Fruit fly (Drosophila melanogaster) whole organism, wandering third instar larva: ENCODE measurements around the gene PH4alphaEFB.

Experiments used
- CG32264 ChIP-seq: fragments of 200-800 bp; sonication (Bioruptor generic); optimal IDR thresholded peaks from 2 replicates; lab custom pipeline; 2016; ENCODE audit warnings: missing biosample characterization, missing genetic modification characterization
- CrebA ChIP-seq: fragments of 200-800 bp; sonication (Bioruptor generic); optimal IDR thresholded peaks from 2 replicates; lab custom pipeline; 2016; ENCODE audit warnings: missing biosample characterization, mild to moderate bottlenecking, missing genetic modification characterization, borderline replicate concordance
- GATAd ChIP-seq: sonication (Bioruptor generic); optimal IDR thresholded peaks from 2 replicates; lab custom pipeline; 2016; ENCODE audit warnings: missing biosample characterization, missing genetic modification characterization
- Hnf4 ChIP-seq: fragments of 200-800 bp; sonication (Bioruptor generic); optimal IDR thresholded peaks from 2 replicates; lab custom pipeline; 2016; ENCODE audit warnings: missing biosample characterization, mild to moderate bottlenecking, missing genetic modification characterization
- brk ChIP-seq: fragments of 200-800 bp; sonication (Bioruptor generic); optimal IDR thresholded peaks from 2 replicates; lab custom pipeline; 2016; ENCODE audit warnings: missing biosample characterization, mild to moderate bottlenecking, missing genetic modification characterization
- h ChIP-seq: fragments of 200-800 bp; sonication (Bioruptor generic); optimal IDR thresholded peaks from 3 replicates; lab custom pipeline; 2016; ENCODE audit warnings: missing biosample characterization, mild to moderate bottlenecking, missing genetic modification characterization
- pan ChIP-seq: fragments of >200 bp; optimal IDR thresholded peaks from 2 replicates; lab custom pipeline; 2017
- rgr ChIP-seq: fragments of 200-800 bp; sonication (Bioruptor generic); optimal IDR thresholded peaks from 3 replicates; lab custom pipeline; 2016; ENCODE audit warnings: missing biosample characterization, mild to moderate bottlenecking, missing genetic modification characterization
- sv ChIP-seq: fragments of 200-800 bp; sonication (Bioruptor generic); optimal IDR thresholded peaks from 3 replicates; lab custom pipeline; 2016; ENCODE audit warnings: missing biosample characterization, missing genetic modification characterization
- tai ChIP-seq: sonication (Bioruptor generic); optimal IDR thresholded peaks from 2 replicates; lab custom pipeline; 2016; ENCODE audit warnings: missing biosample characterization, missing genetic modification characterization
- usp ChIP-seq: fragments of >200 bp; optimal IDR thresholded peaks from 2 replicates; lab custom pipeline; 2017; ENCODE audit warnings: missing biosample characterization, missing genetic modification characterization

dm6 chr3R:30464244-30464643, 1.6 kb upstream of the PH4alphaEFB start:
- TF ChIP-seq rgr (GFP tag; lab: Kevin White, UChicago) (no peak), GATAd (GFP tag; lab: Kevin White, UChicago) (no peak), CG32264 (GFP tag; lab: Kevin White, UChicago) (no peak), tai (GFP tag; lab: Kevin White, UChicago) (no peak), sv (no peak), Hnf4 (no peak), h (GFP tag; lab: Kevin White, UChicago) (no peak), brk (GFP tag; lab: Kevin White, UChicago) (no peak), pan (lab: Kevin White, UChicago) (no peak), usp (GFP tag; lab: Kevin White, UChicago) (no peak), CrebA (GFP tag; lab: Kevin White, UChicago) (no peak)
